Fruit fly (Drosophila melanogaster) whole organism, wandering third instar larva: ENCODE measurements around the gene spri.

Source experiments
- Abd-B ChIP-seq: fragments of >200 bp; optimal IDR thresholded peaks from 2 replicates; lab custom pipeline; 2017; ENCODE audit warnings: missing biosample characterization, missing genetic modification characterization
- CG32264 ChIP-seq: fragments of 200-800 bp; sonication (Bioruptor generic); optimal IDR thresholded peaks from 2 replicates; lab custom pipeline; 2016; ENCODE audit warnings: missing biosample characterization, missing genetic modification characterization
- CG9705 ChIP-seq: fragments of 200-800 bp; sonication (Bioruptor generic); optimal IDR thresholded peaks from 2 replicates; lab custom pipeline; 2018; ENCODE audit warnings: missing biosample characterization, mild to moderate bottlenecking, missing genetic modification characterization
- CrebA ChIP-seq: fragments of 200-800 bp; sonication (Bioruptor generic); optimal IDR thresholded peaks from 2 replicates; lab custom pipeline; 2016; ENCODE audit warnings: missing biosample characterization, mild to moderate bottlenecking, missing genetic modification characterization, borderline replicate concordance
- Dfd ChIP-seq: fragments of >200 bp; optimal IDR thresholded peaks from 2 replicates; lab custom pipeline; 2017; ENCODE audit warnings: missing biosample characterization, missing genetic modification characterization
- Dif ChIP-seq: fragments of 200-275, 200-300 bp; sonication (Bioruptor generic); optimal IDR thresholded peaks from 2 replicates; lab custom pipeline; 2018; ENCODE audit warnings: missing biosample characterization, missing genetic modification characterization; ENCODE audit not compliant: partially characterized antibody
- GATAd ChIP-seq: sonication (Bioruptor generic); optimal IDR thresholded peaks from 2 replicates; lab custom pipeline; 2016; ENCODE audit warnings: missing biosample characterization, missing genetic modification characterization
- HLH106 ChIP-seq: fragments of 200-800 bp; optimal IDR thresholded peaks from 3 replicates; lab custom pipeline; 2019; ENCODE audit warnings: missing biosample characterization, mild to moderate bottlenecking, missing genetic modification characterization, moderate library complexity
- Hnf4 ChIP-seq: fragments of 200-800 bp; sonication (Bioruptor generic); optimal IDR thresholded peaks from 2 replicates; lab custom pipeline; 2016; ENCODE audit warnings: missing biosample characterization, mild to moderate bottlenecking, missing genetic modification characterization
- Hr78 ChIP-seq: fragments of >200 bp; optimal IDR thresholded peaks from 2 replicates; lab custom pipeline; 2017; ENCODE audit warnings: missing biosample characterization, missing genetic modification characterization
- Hr83 ChIP-seq: fragments of 200-300 bp; sonication (Bioruptor generic); optimal IDR thresholded peaks from 2 replicates; lab custom pipeline; 2016; ENCODE audit warnings: missing biosample characterization, mild to moderate bottlenecking, missing genetic modification characterization, moderate library complexity; ENCODE audit not compliant: poor library complexity, severe bottlenecking
- Jra ChIP-seq: sonication (Bioruptor generic); optimal IDR thresholded peaks from 2 replicates; lab custom pipeline; 2016; ENCODE audit warnings: missing biosample characterization, missing genetic modification characterization
- Myc ChIP-seq: fragments of >200 bp; optimal IDR thresholded peaks from 2 replicates; lab custom pipeline; 2017
- N ChIP-seq: fragments of >200 bp; optimal IDR thresholded peaks from 2 replicates; lab custom pipeline; 2018; ENCODE audit warnings: missing biosample characterization, missing external identifiers, missing genetic modification characterization
- Rel ChIP-seq, 2 experiments: fragments of 200-800 bp; sonication (Bioruptor generic) in 1 of 2; optimal IDR thresholded peaks; 2 replicates in 1 of 2; 3 replicates in 1 of 2; lab custom pipeline; 2016 to 2019; ENCODE audit warnings: mild to moderate bottlenecking in 2 of 2, missing biosample characterization in 2 of 2, missing genetic modification characterization in 2 of 2, moderate library complexity in 1 of 2
- Sp1 ChIP-seq: fragments of 200-800 bp; sonication (Bioruptor generic); optimal IDR thresholded peaks from 3 replicates; lab custom pipeline; 2019; ENCODE audit warnings: missing biosample characterization, mild to moderate bottlenecking, missing genetic modification characterization, moderate library complexity
- br ChIP-seq: fragments of 200-800 bp; sonication (Bioruptor generic); optimal IDR thresholded peaks from 2 replicates; lab custom pipeline; 2016; ENCODE audit warnings: missing biosample characterization, missing genetic modification characterization
- brk ChIP-seq: fragments of 200-800 bp; sonication (Bioruptor generic); optimal IDR thresholded peaks from 2 replicates; lab custom pipeline; 2016; ENCODE audit warnings: missing biosample characterization, mild to moderate bottlenecking, missing genetic modification characterization
- dl ChIP-seq, 2 experiments: fragments of 175-275, 200-275 bp in 1 of 2; fragments of 200-275 bp in 1 of 2; sonication (Bioruptor generic); optimal IDR thresholded peaks; lab custom pipeline; 2018; ENCODE audit warnings: mild to moderate bottlenecking in 2 of 2, missing biosample characterization in 2 of 2, missing genetic modification characterization in 2 of 2, moderate library complexity in 2 of 2; ENCODE audit not compliant: partially characterized antibody in 2 of 2, insufficient read depth in 1 of 2
- dmrt93B ChIP-seq: fragments of 200-800 bp; sonication (Bioruptor generic); optimal IDR thresholded peaks from 2 replicates; lab custom pipeline; 2018; ENCODE audit warnings: missing biosample characterization, mild to moderate bottlenecking, missing genetic modification characterization
- dsf ChIP-seq: sonication (Bioruptor generic); optimal IDR thresholded peaks from 2 replicates; lab custom pipeline; 2016; ENCODE audit warnings: missing biosample characterization, missing genetic modification characterization, borderline replicate concordance
- ey ChIP-seq: fragments of 200-800 bp; sonication (Bioruptor generic); optimal IDR thresholded peaks from 2 replicates; lab custom pipeline; 2016; ENCODE audit warnings: missing biosample characterization, missing genetic modification characterization
- foxo ChIP-seq, 2 experiments: fragments of 200-800 bp; sonication (Bioruptor generic); optimal IDR thresholded peaks; 2 replicates in 1 of 2; 3 replicates in 1 of 2; lab custom pipeline; 2016 to 2017; ENCODE audit warnings: missing biosample characterization in 2 of 2, missing genetic modification characterization in 2 of 2
- fru ChIP-seq: fragments of 200-800 bp; sonication (Bioruptor generic); optimal IDR thresholded peaks from 3 replicates; lab custom pipeline; 2016; ENCODE audit warnings: missing biosample characterization, mild to moderate bottlenecking, missing genetic modification characterization
- h ChIP-seq: fragments of 200-800 bp; sonication (Bioruptor generic); optimal IDR thresholded peaks from 3 replicates; lab custom pipeline; 2016; ENCODE audit warnings: missing biosample characterization, mild to moderate bottlenecking, missing genetic modification characterization
- jim ChIP-seq: fragments of 175-275, 200-325 bp; sonication (Bioruptor generic); optimal IDR thresholded peaks from 2 replicates; lab custom pipeline; 2016; ENCODE audit warnings: missing biosample characterization, mild to moderate bottlenecking, missing genetic modification characterization
- lola ChIP-seq: fragments of >200 bp; optimal IDR thresholded peaks from 2 replicates; lab custom pipeline; 2017; ENCODE audit warnings: missing biosample characterization, missing genetic modification characterization
- psq ChIP-seq: fragments of 200-800 bp; sonication (Bioruptor generic); optimal IDR thresholded peaks from 3 replicates; lab custom pipeline; 2017; ENCODE audit warnings: missing biosample characterization, mild to moderate bottlenecking, missing genetic modification characterization, moderate library complexity
- rgr ChIP-seq: fragments of 200-800 bp; sonication (Bioruptor generic); optimal IDR thresholded peaks from 3 replicates; lab custom pipeline; 2016; ENCODE audit warnings: missing biosample characterization, mild to moderate bottlenecking, missing genetic modification characterization
- tai ChIP-seq: sonication (Bioruptor generic); optimal IDR thresholded peaks from 2 replicates; lab custom pipeline; 2016; ENCODE audit warnings: missing biosample characterization, missing genetic modification characterization
- usp ChIP-seq: fragments of >200 bp; optimal IDR thresholded peaks from 2 replicates; lab custom pipeline; 2017; ENCODE audit warnings: missing biosample characterization, missing genetic modification characterization
- woc ChIP-seq: sonication (Bioruptor generic); optimal IDR thresholded peaks from 2 replicates; lab custom pipeline; 2016; ENCODE audit warnings: missing biosample characterization, mild to moderate bottlenecking, missing genetic modification characterization

Gene spri

dm6 chrX:10473510-10474212, 111.6 kb downstream of the spri start, which contains the start of gene CG2889:
TSS of gene CG2889 (plus strand) at chrX:10473938.
- TF ChIP-seq woc (GFP tag; lab: Kevin White, UChicago) (no peak), lola (GFP tag; lab: Kevin White, UChicago) (no peak), psq (GFP tag; lab: Kevin White, UChicago) (peak; percentile 46), Sp1 (GFP tag; lab: Kevin White, UChicago) (peak; percentile 2), CG32264 (no peak), Jra (GFP tag; lab: Kevin White, UChicago) (no peak), Myc (lab: Kevin White, UChicago) (no peak), rgr (GFP tag; lab: Kevin White, UChicago) (peak; percentile 24), tai (GFP tag; lab: Kevin White, UChicago) (no peak), fru (GFP tag; lab: Kevin White, UChicago) (peak; percentile 10), Hnf4 (GFP tag; lab: Kevin White, UChicago) (no peak), brk (GFP tag; lab: Kevin White, UChicago) (no peak), Abd-B (no peak), HLH106 (tag; lab: Kevin White, UChicago) (peak; percentile 49), Rel (GFP tag; optimal IDR thresholded peaks at IDR 0.05; lab: Kevin White, UChicago) (no peak), Rel (tag; optimal IDR thresholded peaks at IDR 0.05; lab: Kevin White, UChicago) (peak; percentile 36), h (GFP tag; lab: Kevin White, UChicago) (peak; percentile 38), foxo (GFP tag; optimal IDR thresholded peaks at IDR 0.05; lab: Kevin White, UChicago) (peak in 1 of 2 experiments; percentile 58), CrebA (no peak)

dm6 chrX:10472614-10473248, 112.5 kb downstream of the spri start:
- TF ChIP-seq usp (no peak), Rel (GFP tag; optimal IDR thresholded peaks at IDR 0.05; lab: Kevin White, UChicago) (no peak), Rel (tag; optimal IDR thresholded peaks at IDR 0.05; lab: Kevin White, UChicago) (peak; percentile 68), woc (GFP tag; lab: Kevin White, UChicago) (no peak), fru (GFP tag; lab: Kevin White, UChicago) (peak; percentile 53), dsf (GFP tag; lab: Kevin White, UChicago) (no peak), CG9705 (no peak), lola (GFP tag; lab: Kevin White, UChicago) (no peak), h (GFP tag; lab: Kevin White, UChicago) (peak; percentile 19), Dif (GFP tag; lab: Kevin White, UChicago) (peak; percentile 15), Sp1 (GFP tag; lab: Kevin White, UChicago) (peak; percentile 12), Hr83 (GFP tag; lab: Kevin White, UChicago) (peak; percentile 65), tai (GFP tag; lab: Kevin White, UChicago) (no peak), Jra (GFP tag; lab: Kevin White, UChicago) (no peak), GATAd (GFP tag; lab: Kevin White, UChicago) (no peak), ey (GFP tag; lab: Kevin White, UChicago) (no peak), Myc (lab: Kevin White, UChicago) (no peak), dl (GFP tag; optimal IDR thresholded peaks at IDR 0.05; lab: Kevin White, UChicago; ENCODE audit: insufficient read depth in 1 of 2, partially characterized antibody in 2 of 2) (no peak), Hr78 (GFP tag; lab: Kevin White, UChicago) (no peak), HLH106 (tag; lab: Kevin White, UChicago) (peak; percentile 3), Hnf4 (GFP tag; lab: Kevin White, UChicago) (no peak), brk (GFP tag; lab: Kevin White, UChicago) (no peak), rgr (GFP tag; lab: Kevin White, UChicago) (no peak), br (GFP tag; lab: Kevin White, UChicago) (no peak), dmrt93B (GFP tag; lab: Kevin White, UChicago) (no peak), N (GFP tag; lab: Kevin White, UChicago) (peak; percentile 21), jim (GFP tag; lab: Kevin White, UChicago) (no peak)
- TF ChIP-seq, all 38 proteins: peak for 8

- TF ChIP-seq CG9705 (no peak), Dfd (GFP tag; lab: Kevin White, UChicago) (peak; percentile 87)
Measured at dm6 chrX:10464531-10464930, 120.7 kb downstream of the spri start.
